Worm (Caenorhabditis elegans) whole organism, L4 larva: Measurements from ENCODE around the gene abhd-3.2.

ENCODE experiments used
- D1046.2 ChIP-seq: fragments of 200-800 bp; sonication (Bioruptor generic); IDR thresholded peaks from 2 replicates; pipeline ENCODE4 v1.3.6; 2022; ENCODE audit warnings: missing genetic modification characterization, missing compliant biosample characterization
- T20F7.1 ChIP-seq: fragments of 200-800 bp; sonication (Bioruptor generic); optimal IDR thresholded peaks from 2 replicates; lab custom pipeline; 2018; ENCODE audit warnings: mild to moderate bottlenecking, missing genetic modification characterization, missing compliant biosample characterization
- ama-1 ChIP-seq: fragments of 150-350 bp; optimal IDR thresholded peaks from 2 replicates; lab custom pipeline; 2014; ENCODE audit warnings: inconsistent platforms, mixed read lengths
- ceh-20 ChIP-seq: fragments of 200-800 bp; sonication (Bioruptor generic); IDR thresholded peaks from 2 replicates; pipeline ENCODE4 v1.3.6; 2022; ENCODE audit warnings: missing genetic modification reagents, missing genetic modification characterization, missing compliant biosample characterization
- ceh-44 ChIP-seq: fragments of 200-800 bp; sonication (Bioruptor generic); IDR thresholded peaks from 2 replicates; pipeline ENCODE4 v1.3.6; 2022; ENCODE audit warnings: missing genetic modification reagents, missing genetic modification characterization, missing compliant biosample characterization
- cey-2 ChIP-seq: sonication (generic microtip); optimal IDR thresholded peaks from 3 replicates; lab custom pipeline; 2017; ENCODE audit warnings: missing genetic modification characterization, mild to moderate bottlenecking, missing compliant biosample characterization, antibody characterized with exemption, borderline replicate concordance; ENCODE audit not compliant: insufficient read depth
- daf-16 ChIP-seq, 3 experiments: sonication (generic microtip); optimal IDR thresholded peaks; 2 replicates each; lab custom pipeline; 2016 to 2017; ENCODE audit warnings: missing genetic modification characterization in 3 of 3, missing genetic modification reagents in 3 of 3, mild to moderate bottlenecking in 2 of 3, missing compliant biosample characterization in 2 of 3, missing biosample characterization in 1 of 3, moderate library complexity in 1 of 3
- dmd-6 ChIP-seq: fragments of 200-800 bp; sonication (Bioruptor generic); IDR thresholded peaks from 2 replicates; pipeline ENCODE4 v1.3.6; 2022; ENCODE audit warnings: missing genetic modification reagents, missing genetic modification characterization, missing compliant biosample characterization
- dve-1 ChIP-seq: sonication (generic microtip); optimal IDR thresholded peaks from 2 replicates; lab custom pipeline; 2017; ENCODE audit warnings: antibody characterized with exemption, mild to moderate bottlenecking, missing genetic modification characterization, missing compliant biosample characterization; ENCODE audit not compliant: insufficient read depth
- gei-8 ChIP-seq: fragments of 200-800 bp; sonication (Bioruptor generic); optimal IDR thresholded peaks from 2 replicates; lab custom pipeline; 2018; ENCODE audit warnings: mild to moderate bottlenecking, missing genetic modification characterization, missing compliant biosample characterization
- hlh-11 ChIP-seq: fragments of 200-800 bp; sonication (Bioruptor generic); optimal IDR thresholded peaks from 2 replicates; lab custom pipeline; 2018; ENCODE audit warnings: mild to moderate bottlenecking, missing genetic modification characterization, missing compliant biosample characterization
- hlh-30 ChIP-seq: sonication (generic microtip); optimal IDR thresholded peaks from 2 replicates; lab custom pipeline; 2017; ENCODE audit warnings: antibody characterized with exemption, mild to moderate bottlenecking, missing genetic modification characterization, missing compliant biosample characterization; ENCODE audit not compliant: insufficient read depth
- lin-1 ChIP-seq: fragments of 200-800 bp; sonication (Bioruptor generic); IDR thresholded peaks from 2 replicates; pipeline ENCODE4 v1.3.6; 2022; ENCODE audit warnings: missing genetic modification reagents, missing genetic modification characterization, missing compliant biosample characterization
- lin-15B ChIP-seq: fragments of 150-350 bp; sonication (generic microtip); optimal IDR thresholded peaks from 3 replicates; lab custom pipeline; 2014; ENCODE audit warnings: missing biosample characterization, missing genetic modification characterization
- lin-38 ChIP-seq: fragments of 200-800 bp; sonication (Bioruptor generic); IDR thresholded peaks from 2 replicates; pipeline ENCODE4 v1.3.6; 2022; ENCODE audit warnings: missing genetic modification reagents, missing genetic modification characterization, missing compliant biosample characterization
- lsy-2 ChIP-seq, 2 experiments: fragments of 150-350 bp in 1 of 2; sonication (generic microtip) in 1 of 2; optimal IDR thresholded peaks; 2 replicates each; lab custom pipeline; 2014 to 2017; ENCODE audit warnings: missing biosample characterization in 2 of 2, missing genetic modification characterization in 2 of 2
- mdl-1 ChIP-seq, 2 experiments: fragments of 150-350 bp in 1 of 2; sonication (generic microtip) in 1 of 2; optimal IDR thresholded peaks; 2 replicates each; lab custom pipeline; 2014 to 2017; ENCODE audit warnings: missing biosample characterization in 2 of 2, missing genetic modification characterization in 2 of 2
- mep-1 ChIP-seq: fragments of 150-350 bp; sonication (generic microtip); optimal IDR thresholded peaks from 3 replicates; lab custom pipeline; 2014; ENCODE audit warnings: missing biosample characterization, missing genetic modification characterization
- mes-2 ChIP-seq: sonication (generic microtip); optimal IDR thresholded peaks from 2 replicates; lab custom pipeline; 2016; ENCODE audit warnings: missing genotype, mild to moderate bottlenecking, missing genetic modification characterization, missing compliant biosample characterization; ENCODE audit not compliant: poor library complexity, severe bottlenecking
- mxl-3 ChIP-seq: fragments of 200-800 bp; sonication (Bioruptor generic); optimal IDR thresholded peaks from 2 replicates; lab custom pipeline; 2018; ENCODE audit warnings: mild to moderate bottlenecking, missing genetic modification characterization, missing compliant biosample characterization
- nhr-10 ChIP-seq: fragments of 150-350 bp; optimal IDR thresholded peaks from 2 replicates; lab custom pipeline; 2014; ENCODE audit warnings: missing biosample characterization, missing genetic modification characterization
- nhr-102 ChIP-seq: sonication (generic microtip); optimal IDR thresholded peaks from 2 replicates; lab custom pipeline; 2016; ENCODE audit warnings: mild to moderate bottlenecking, missing genetic modification characterization, moderate library complexity, missing compliant biosample characterization
- nhr-237 ChIP-seq: sonication (generic microtip); optimal IDR thresholded peaks from 2 replicates; lab custom pipeline; 2017; ENCODE audit warnings: missing biosample characterization, missing genetic modification characterization
- nhr-28 ChIP-seq: fragments of 150-350 bp; optimal IDR thresholded peaks from 2 replicates; lab custom pipeline; 2014; ENCODE audit warnings: missing biosample characterization, missing genetic modification characterization
- nhr-41 ChIP-seq: fragments of 200-800 bp; sonication (Bioruptor generic); IDR thresholded peaks from 2 replicates; pipeline ENCODE4 v1.3.6; 2022; ENCODE audit warnings: missing genetic modification reagents, missing genetic modification characterization, missing compliant biosample characterization
- nhr-42 ChIP-seq: fragments of 200-800 bp; sonication (Bioruptor generic); IDR thresholded peaks from 2 replicates; pipeline ENCODE4 v1.3.6; 2022; ENCODE audit warnings: missing genetic modification characterization, missing compliant biosample characterization
- nhr-48 ChIP-seq: sonication (generic microtip); optimal IDR thresholded peaks from 2 replicates; lab custom pipeline; 2016; ENCODE audit warnings: mild to moderate bottlenecking, missing genetic modification characterization, missing compliant biosample characterization
- nhr-6 ChIP-seq: fragments of 150-350 bp; optimal IDR thresholded peaks from 2 replicates; lab custom pipeline; 2014; ENCODE audit warnings: missing biosample characterization, missing genetic modification characterization
- nhr-76 ChIP-seq: fragments of 150-350 bp; optimal IDR thresholded peaks from 2 replicates; lab custom pipeline; 2014; ENCODE audit warnings: missing biosample characterization, missing genetic modification characterization
- nhr-77 ChIP-seq: fragments of 150-350 bp; optimal IDR thresholded peaks from 2 replicates; lab custom pipeline; 2014; ENCODE audit warnings: missing biosample characterization, missing genetic modification characterization
- php-3 ChIP-seq: fragments of 200-800 bp; sonication (Bioruptor generic); IDR thresholded peaks from 2 replicates; pipeline ENCODE4 v1.3.6; 2022; ENCODE audit warnings: missing genetic modification reagents, missing genetic modification characterization, missing compliant biosample characterization
- pqm-1 ChIP-seq: sonication (generic microtip); optimal IDR thresholded peaks from 2 replicates; lab custom pipeline; 2017; ENCODE audit warnings: missing biosample characterization, missing genetic modification characterization
- saeg-2 ChIP-seq: fragments of 200-800 bp; sonication (Bioruptor generic); IDR thresholded peaks from 2 replicates; pipeline ENCODE4 v1.3.6; 2022; ENCODE audit warnings: missing genetic modification reagents, missing genetic modification characterization, missing compliant biosample characterization
- sdz-12 ChIP-seq: fragments of 200-800 bp; sonication (Bioruptor generic); optimal IDR thresholded peaks from 2 replicates; lab custom pipeline; 2018; ENCODE audit warnings: mild to moderate bottlenecking, missing genetic modification characterization, missing compliant biosample characterization
- tag-97 ChIP-seq: fragments of 200-800 bp; sonication (Bioruptor generic); IDR thresholded peaks from 2 replicates; pipeline ENCODE4 v1.3.6; 2022; ENCODE audit warnings: missing genetic modification characterization, missing compliant biosample characterization
- tra-1 ChIP-seq: fragments of 200-800 bp; sonication (Bioruptor generic); IDR thresholded peaks from 2 replicates; pipeline ENCODE4 v1.3.6; 2022; ENCODE audit warnings: missing genetic modification reagents, missing genetic modification characterization, missing compliant biosample characterization
- unc-62 ChIP-seq, 3 experiments: fragments of 150-350 bp in 1 of 3; sonication (generic microtip); optimal IDR thresholded peaks in 2 of 3; peaks in 1 of 3; 1 replicate in 1 of 3; 2 replicates in 2 of 3; lab custom pipeline; 2014 to 2017; ENCODE audit warnings: missing biosample characterization in 3 of 3, missing genetic modification characterization in 3 of 3, missing genetic modification reagents in 3 of 3, missing genotype in 1 of 3
- zag-1 ChIP-seq: fragments of 150-350 bp; optimal IDR thresholded peaks from 2 replicates; lab custom pipeline; 2014; ENCODE audit warnings: missing biosample characterization, missing genetic modification characterization
- ztf-7 ChIP-seq: fragments of 150-350 bp; optimal IDR thresholded peaks from 2 replicates; lab custom pipeline; 2014; ENCODE audit warnings: missing biosample characterization, missing genetic modification characterization

Gene abhd-3.2

DNA sequence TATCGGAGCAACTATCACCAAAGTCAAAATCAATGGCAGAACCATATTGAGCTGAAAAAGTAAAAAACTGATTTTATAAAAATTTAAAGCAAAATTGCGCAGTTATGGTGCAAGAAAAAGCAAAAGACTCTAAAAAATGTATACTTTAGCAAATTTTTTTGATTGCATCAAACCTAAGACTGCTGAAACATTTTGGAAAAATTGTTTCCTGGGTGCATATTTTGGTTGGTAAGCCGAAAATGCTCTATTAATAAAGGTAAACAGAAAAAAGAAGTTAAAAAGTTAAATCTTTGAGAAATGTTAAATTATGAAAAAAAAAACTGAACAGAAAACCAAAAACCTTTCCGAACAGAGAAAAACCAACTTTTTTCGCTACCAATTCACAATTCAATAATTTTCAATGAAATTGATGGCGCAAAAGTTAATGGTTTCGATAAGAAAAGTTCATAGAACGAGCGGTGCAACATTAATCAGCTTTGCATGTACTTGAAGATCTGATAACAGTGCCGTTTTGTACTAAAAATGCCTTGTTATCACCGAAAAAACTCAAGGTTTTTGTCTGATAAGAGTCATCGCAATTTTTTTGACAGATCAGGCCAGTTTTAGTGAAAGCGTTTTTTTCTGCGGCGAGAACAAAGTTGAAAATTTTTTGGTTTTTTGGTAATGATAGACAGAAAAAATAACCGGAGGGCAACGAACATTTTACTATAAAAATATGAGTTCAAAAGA is at the start of gene abhd-3.2:
abhd-3.2 (minus strand) TSS at position 51 of the 729 bp plus-strand sequence.
- TF ChIP-seq unc-62 (GFP tag; optimal IDR thresholded peaks at IDR 0.05 in 1 of 2; lab: Kevin White, UChicago) (peak in 1 of 2 experiments; percentile 99), unc-62 (tag; optimal IDR thresholded peaks at IDR 0.05; lab: Kevin White, UChicago) (no peak), nhr-28 (tag; lab: Kevin White, UChicago) (peak; percentile 93), mdl-1 (tag; optimal IDR thresholded peaks at IDR 0.05; lab: Kevin White, UChicago) (peak in 1 of 2 experiments; percentile 56), ztf-7 (tag; lab: Kevin White, UChicago) (peak; percentile 18), daf-16 (GFP tag; optimal IDR thresholded peaks at IDR 0.05; lab: Kevin White, UChicago) (peak in 1 of 2 experiments; percentile 38), daf-16 (tag; optimal IDR thresholded peaks at IDR 0.05; lab: Kevin White, UChicago) (peak; percentile 94), nhr-42 (GFP tag; lab: Robert Waterston, UW) (0 out of 2 replicates have a peak, but pooled peaks have one; percentile 23), hlh-30 (tag; lab: Kevin White, UChicago) (peak; percentile 34), nhr-102 (peak; percentile 61), zag-1 (tag; lab: Kevin White, UChicago) (no peak), dmd-6 (GFP tag; lab: Robert Waterston, UW) (peak; percentile 98), lsy-2 (tag; optimal IDR thresholded peaks at IDR 0.05; lab: Kevin White, UChicago) (peak in 1 of 2 experiments; percentile 51), ama-1 (no peak), cey-2 (tag; lab: Kevin White, UChicago) (peak; percentile 33), tra-1 (GFP tag; lab: Robert Waterston, UW) (peak; percentile 97), nhr-76 (tag; lab: Kevin White, UChicago) (no peak), gei-8 (GFP tag; lab: Kevin White, UChicago) (peak; percentile 24), dve-1 (tag; lab: Kevin White, UChicago) (peak; percentile 97), lin-38 (GFP tag; lab: Robert Waterston, UW) (0 out of 2 replicates have a peak, but pooled peaks have one; percentile 10), mes-2 (tag; lab: Kevin White, UChicago) (peak; percentile 52), saeg-2 (GFP tag; lab: Robert Waterston, UW) (peak; percentile 65; the same call in 1 of the 2 replicates), mxl-3 (peak; percentile 53), mep-1 (tag; lab: Kevin White, UChicago) (peak; percentile 65), pqm-1 (tag; lab: Kevin White, UChicago) (peak; percentile 99), sdz-12 (GFP tag; lab: Kevin White, UChicago) (no peak), tag-97 (GFP tag; lab: Robert Waterston, UW) (no peak), lin-1 (GFP tag; lab: Robert Waterston, UW) (peak; percentile 79; the same call in 1 of the 2 replicates), nhr-48 (tag; lab: Kevin White, UChicago) (peak; percentile 86), nhr-77 (tag; lab: Kevin White, UChicago) (peak; percentile 85), hlh-11 (tag; lab: Kevin White, UChicago) (peak; percentile 93), T20F7.1 (GFP tag; lab: Kevin White, UChicago) (peak; percentile 50), nhr-10 (tag; lab: Kevin White, UChicago) (peak; percentile 29), nhr-237 (no peak), ceh-44 (GFP tag; lab: Robert Waterston, UW) (no peak), php-3 (GFP tag; lab: Robert Waterston, UW) (peak; percentile 98), D1046.2 (GFP tag; lab: Robert Waterston, UW) (no peak), lin-15B (tag; lab: Kevin White, UChicago) (no peak), nhr-6 (tag; lab: Kevin White, UChicago) (peak; percentile 74), nhr-41 (GFP tag; lab: Robert Waterston, UW) (0 out of 2 replicates have a peak, but pooled peaks have one; percentile 46), ceh-20 (GFP tag; lab: Robert Waterston, UW) (peak; percentile 87)
